Fruit fly (Drosophila melanogaster) S2 (cell line): ENCODE data around the gene Atg13.
A peak's percentile ranks its signal among the peaks of the same experiment; 100 is the strongest.

Experiments used
- CG8478 ChIP-seq: fragments of >200 bp; optimal IDR thresholded peaks from 2 replicates; lab custom pipeline; 2018
- CTCF ChIP-seq, 2 experiments: fragments of >200 bp; optimal IDR thresholded peaks; 2 replicates each; lab custom pipeline; 2018

Atg13 gene

dm6 chr3R:8347279-8347678, 2.3 kb upstream of the Atg13 start, which contains the start of gene CG7352:
Gene CG7352, plus strand, starts transcription at chr3R:8347579.
- no peak for TF ChIP-seq CTCF (optimal IDR thresholded peaks at IDR 0.05; lab: Kevin White, UChicago)
- TF ChIP-seq CG8478 (lab: Kevin White, UChicago), result no peak

- TF ChIP-seq CG8478 (lab: Kevin White, UChicago), result no peak
- no peak for TF ChIP-seq CTCF (optimal IDR thresholded peaks at IDR 0.05; lab: Kevin White, UChicago)
Measured at dm6 chr3R:8347835-8348234, 1.8 kb upstream of the Atg13 start.

- no peak for TF ChIP-seq CG8478 (lab: Kevin White, UChicago)
- no peak for TF ChIP-seq CTCF (optimal IDR thresholded peaks at IDR 0.05; lab: Kevin White, UChicago)
Measured at dm6 chr3R:8349106-8349448, 538 bp upstream of the Atg13 start.

dm6 chr3R:8352961-8353728, 3.5 kb downstream of the Atg13 start:
- no peak for TF ChIP-seq CG8478 (lab: Kevin White, UChicago)
- no peak for TF ChIP-seq CTCF (optimal IDR thresholded peaks at IDR 0.05; lab: Kevin White, UChicago)

- TF ChIP-seq CG8478 (lab: Kevin White, UChicago) (no peak), CTCF (optimal IDR thresholded peaks at IDR 0.05; lab: Kevin White, UChicago) (no peak)
Measured at dm6 chr3R:8353994-8354393, 4.4 kb downstream of the Atg13 start.

dm6 chr3R:8354458-8354857, 4.8 kb downstream of the Atg13 start:
- TF ChIP-seq CG8478 (lab: Kevin White, UChicago), result no peak
- no peak for TF ChIP-seq CTCF (optimal IDR thresholded peaks at IDR 0.05; lab: Kevin White, UChicago)

dm6 chr3R:8354969-8355368, 5.4 kb downstream of the Atg13 start:
- TF ChIP-seq CTCF (optimal IDR thresholded peaks at IDR 0.05; lab: Kevin White, UChicago), result no peak
- no peak for TF ChIP-seq CG8478 (lab: Kevin White, UChicago)

- TF ChIP-seq CTCF (optimal IDR thresholded peaks at IDR 0.05; lab: Kevin White, UChicago) (no peak), CG8478 (lab: Kevin White, UChicago) (no peak)
Measured at dm6 chr3R:8355579-8355978, 6.0 kb downstream of the Atg13 start.

dm6 chr3R:8356626-8357290, 7.1 kb downstream of the Atg13 start, which contains the start of gene stck:
Gene stck, plus strand, starts transcription at chr3R:8356978.
- TF ChIP-seq CG8478 (lab: Kevin White, UChicago) (no peak), CTCF (optimal IDR thresholded peaks at IDR 0.05; lab: Kevin White, UChicago) (peak in 1 of 2 experiments; percentile 25)

- TF ChIP-seq CG8478 (lab: Kevin White, UChicago) (no peak), CTCF (optimal IDR thresholded peaks at IDR 0.05; lab: Kevin White, UChicago) (no peak)
Measured at dm6 chr3R:8357372-8357992, 7.9 kb downstream of the Atg13 start.

dm6 chr3R:8358004-8358403, 8.4 kb downstream of the Atg13 start:
- no peak for TF ChIP-seq CG8478 (lab: Kevin White, UChicago)
- TF ChIP-seq CTCF (optimal IDR thresholded peaks at IDR 0.05; lab: Kevin White, UChicago), result no peak

- no peak for TF ChIP-seq CG8478 (lab: Kevin White, UChicago)
- no peak for TF ChIP-seq CTCF (optimal IDR thresholded peaks at IDR 0.05; lab: Kevin White, UChicago)
Measured at dm6 chr3R:8362259-8362876, 12.8 kb downstream of the Atg13 start, which contains the start of the genes Veneno and CG7963. Gene Veneno, minus strand, starts transcription at chr3R:8362554. Gene CG7963, plus strand, starts transcription at chr3R:8362826.

- TF ChIP-seq CTCF (optimal IDR thresholded peaks at IDR 0.05; lab: Kevin White, UChicago), result no peak
- TF ChIP-seq CG8478 (lab: Kevin White, UChicago), result no peak
Measured at dm6 chr3R:8368553-8368952, 18.9 kb downstream of the Atg13 start.

dm6 chr3R:8389636-8390035, 40.0 kb downstream of the Atg13 start:
- TF ChIP-seq CG8478 (lab: Kevin White, UChicago) (no peak), CTCF (optimal IDR thresholded peaks at IDR 0.05; lab: Kevin White, UChicago) (peak; percentile 85 to 87)
